Worm (Caenorhabditis elegans) whole organism, late embryonic: Measurements from ENCODE around the gene C28D4.7.

Experiments
- T23F11.4 ChIP-seq: fragments of 200-800 bp; sonication (Bioruptor generic); optimal IDR thresholded peaks from 2 replicates; lab custom pipeline; 2018; ENCODE audit warnings: mild to moderate bottlenecking, missing genetic modification characterization, missing compliant biosample characterization
- dve-1 ChIP-seq: sonication (generic microtip); optimal IDR thresholded peaks from 2 replicates; lab custom pipeline; 2017; ENCODE audit warnings: antibody characterized with exemption, mild to moderate bottlenecking, missing genetic modification characterization, missing compliant biosample characterization
- hlh-8 ChIP-seq: sonication (generic microtip); optimal IDR thresholded peaks from 2 replicates; lab custom pipeline; 2016; ENCODE audit warnings: missing genotype, missing genetic modification characterization, missing compliant biosample characterization
- pha-4 ChIP-seq: fragments of 150-350 bp; optimal IDR thresholded peaks from 2 replicates; lab custom pipeline; 2018; ENCODE audit warnings: missing biosample characterization, missing genetic modification reagents, missing genetic modification characterization
- rnt-1 ChIP-seq: sonication (generic microtip); optimal IDR thresholded peaks from 2 replicates; lab custom pipeline; 2016; ENCODE audit warnings: missing genetic modification characterization, missing compliant biosample characterization

DNA sequence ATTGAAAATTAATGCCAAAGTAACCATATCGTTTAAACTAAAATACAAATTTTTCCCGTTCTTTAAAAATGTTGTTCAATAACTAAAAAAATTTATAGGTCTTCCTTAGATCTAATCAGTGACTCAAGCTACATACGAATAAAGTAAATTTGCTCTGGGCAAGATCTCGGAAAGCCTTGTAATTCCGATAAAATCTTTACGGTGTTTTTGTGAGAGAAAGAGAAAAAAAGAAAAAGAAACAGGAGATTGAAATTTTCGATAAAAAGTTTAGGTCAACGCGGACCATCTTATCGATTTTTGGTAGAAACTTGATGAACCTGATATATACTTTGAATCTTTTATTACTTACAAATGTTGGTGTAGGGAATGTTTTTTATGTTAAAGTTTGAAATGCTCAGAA is 19.8 kb downstream of the C28D4.7 start:
- TF ChIP-seq dve-1 (no peak), pha-4 (no peak), hlh-8 (tag; lab: Kevin White, UChicago) (no peak), rnt-1 (tag; lab: Kevin White, UChicago) (no peak), T23F11.4 (GFP tag; lab: Kevin White, UChicago) (no peak)
